Worm (Caenorhabditis elegans): ENCODE data around the gene F53A3.1.

- no peak for TF ChIP-seq tra-4 (tag; optimal IDR thresholded peaks at IDR 0.05)
- no peak for TF ChIP-seq sea-1 (GFP tag; conservative IDR thresholded peaks at IDR 0.05)
- TF ChIP-seq pes-1 (GFP tag; IDR thresholded peaks at IDR 0.05): no peak
- TF ChIP-seq scrt-1 (GFP tag; IDR thresholded peaks at IDR 0.05): no peak
- TF ChIP-seq hmg-4 (GFP tag; optimal IDR thresholded peaks at IDR 0.05): no peak
- TF ChIP-seq flt-1 (GFP tag; IDR thresholded peaks at IDR 0.05): no peak
- no peak for TF ChIP-seq ama-1 (optimal IDR thresholded peaks at IDR 0.05)
- no peak for TF ChIP-seq B0310.2 (tag; optimal IDR thresholded peaks at IDR 0.05)
- no peak for TF ChIP-seq ceh-13 (GFP tag; optimal IDR thresholded peaks at IDR 0.05)
- TF ChIP-seq hmbx-1 (tag; optimal IDR thresholded peaks at IDR 0.05): no peak
- TF ChIP-seq ets-7 (tag; optimal IDR thresholded peaks at IDR 0.05): no peak
Measured at ce11 chrIII:1970433-1970832, 27.0 kb upstream of the F53A3.1 start, which contains the start of gene R155.5.

Data from whole organism, early embryonic.